Fruit fly (Drosophila melanogaster): Measurements from ENCODE around the gene Rop.

Rop gene

dm6 chr3L:4119636-4120357 is 19.0 kb downstream of the Rop start (continued):
- no peak for TF ChIP-seq CG3065 (GFP tag; optimal IDR thresholded peaks at IDR 0.05)
- no peak for TF ChIP-seq Optix (GFP tag; IDR thresholded peaks at IDR 0.05)
- no peak for TF ChIP-seq CG10654 (GFP tag; optimal IDR thresholded peaks at IDR 0.05)
- TF ChIP-seq fd96Cb (tag; optimal IDR thresholded peaks at IDR 0.05), result no peak
- TF ChIP-seq CG4328 (GFP tag; optimal IDR thresholded peaks at IDR 0.05), result no peak
- no peak for TF ChIP-seq nerfin-2 (GFP tag; IDR thresholded peaks at IDR 0.05; ENCODE audit: partially characterized antibody)
- TF ChIP-seq Hr39 (optimal IDR thresholded peaks at IDR 0.05), result no peak
- TF ChIP-seq gro (GFP tag; optimal IDR thresholded peaks at IDR 0.05), result no peak
- no peak for TF ChIP-seq CG17385 (GFP tag; optimal IDR thresholded peaks at IDR 0.05)
- TF ChIP-seq Xrp1 (GFP tag; IDR thresholded peaks at IDR 0.05), result no peak
- no peak for TF ChIP-seq CG9437 (GFP tag; optimal IDR thresholded peaks at IDR 0.05)
- TF ChIP-seq slp2 (GFP tag; optimal IDR thresholded peaks at IDR 0.05), result no peak
- no peak for TF ChIP-seq al (GFP tag; IDR thresholded peaks at IDR 0.05)
- no peak for TF ChIP-seq dysf (GFP tag; IDR thresholded peaks at IDR 0.05)
- TF ChIP-seq CG13123 (GFP tag; optimal IDR thresholded peaks at IDR 0.05), result no peak
- TF ChIP-seq CG11723 (GFP tag; optimal IDR thresholded peaks at IDR 0.05), result no peak
- no peak for TF ChIP-seq CG3838 (GFP tag; optimal IDR thresholded peaks at IDR 0.05)
- no peak for TF ChIP-seq CG11695 (GFP tag; IDR thresholded peaks at IDR 0.05)
- no peak for TF ChIP-seq Blimp-1 (GFP tag; optimal IDR thresholded peaks at IDR 0.05)
- no peak for TF ChIP-seq tio (GFP tag; optimal IDR thresholded peaks at IDR 0.05)
- TF ChIP-seq Taf1 (GFP tag; IDR thresholded peaks at IDR 0.05), result no peak
- TF ChIP-seq luna (GFP tag; optimal IDR thresholded peaks at IDR 0.05), result no peak
- TF ChIP-seq Adf1 (GFP tag; IDR thresholded peaks at IDR 0.05), result no peak
- TF ChIP-seq Sox100B (GFP tag; optimal IDR thresholded peaks at IDR 0.05), result no peak
- TF ChIP-seq CG10366 (GFP tag; IDR thresholded peaks at IDR 0.05), result no peak
- TF ChIP-seq en (GFP tag; optimal IDR thresholded peaks at IDR 0.05), result no peak
- TF ChIP-seq CG17802 (tag; optimal IDR thresholded peaks at IDR 0.05), result no peak
- TF ChIP-seq Opbp (GFP tag; IDR thresholded peaks at IDR 0.05; ENCODE audit: partially characterized antibody), result no peak
- no peak for TF ChIP-seq schlank (tag; optimal IDR thresholded peaks at IDR 0.05)
- no peak for TF ChIP-seq Fer1 (GFP tag; optimal IDR thresholded peaks at IDR 0.05)
- no peak for TF ChIP-seq CG17612 (GFP tag; IDR thresholded peaks at IDR 0.05)
- TF ChIP-seq eve (GFP tag; optimal IDR thresholded peaks at IDR 0.05), result no peak
- TF ChIP-seq CG2712 (tag; optimal IDR thresholded peaks at IDR 0.05), result no peak
- no peak for TF ChIP-seq Ravus (GFP tag; IDR thresholded peaks at IDR 0.05)
- TF ChIP-seq pan (optimal IDR thresholded peaks at IDR 0.05), result no peak
- TF ChIP-seq pan (GFP tag; optimal IDR thresholded peaks at IDR 0.05 in 1 of 2, IDR thresholded peaks at IDR 0.05 in 1 of 2), result no peak
- TF ChIP-seq CG42726 (GFP tag; IDR thresholded peaks at IDR 0.05; ENCODE audit: partially characterized antibody), result no peak
- no peak for TF ChIP-seq Trl (optimal IDR thresholded peaks at IDR 0.05)
- no peak for TF ChIP-seq Trl (GFP tag; optimal IDR thresholded peaks at IDR 0.05)
- TF ChIP-seq caup (GFP tag; optimal IDR thresholded peaks at IDR 0.05; ENCODE audit: severe bottlenecking), result no peak
- TF ChIP-seq Atf6 (GFP tag; IDR thresholded peaks at IDR 0.05), result no peak
- no peak for TF ChIP-seq Tbp (GFP tag; optimal IDR thresholded peaks at IDR 0.05)
- TF ChIP-seq croc (GFP tag; conservative IDR thresholded peaks at IDR 0.05), result no peak
- no peak for TF ChIP-seq tx (GFP tag; optimal IDR thresholded peaks at IDR 0.05)
- no peak for TF ChIP-seq Antp (GFP tag; optimal IDR thresholded peaks at IDR 0.05)
- no peak for TF ChIP-seq eyg (GFP tag; optimal IDR thresholded peaks at IDR 0.05)
- TF ChIP-seq CG5245 (GFP tag; optimal IDR thresholded peaks at IDR 0.05), result no peak
- no peak for TF ChIP-seq tgo (GFP tag; IDR thresholded peaks at IDR 0.05)
- TF ChIP-seq Dfd (GFP tag; optimal IDR thresholded peaks at IDR 0.05), result no peak
- no peak for TF ChIP-seq CG34376 (GFP tag; optimal IDR thresholded peaks at IDR 0.05)
- no peak for TF ChIP-seq pita (GFP tag; optimal IDR thresholded peaks at IDR 0.05)
- no peak for TF ChIP-seq CG17829 (tag; optimal IDR thresholded peaks at IDR 0.05)
- no peak for TF ChIP-seq ase (GFP tag; IDR thresholded peaks at IDR 0.05)
